Worm (Caenorhabditis elegans): Measurements from ENCODE around the gene nlp-53.

nlp-53 gene

ce11 chrX:13618574-13618973, at the start of gene nlp-53:
nlp-53 (plus strand) TSS chrX:13618874.
- TF ChIP-seq unc-62 (GFP tag; optimal IDR thresholded peaks at IDR 0.05 in 1 of 2) (peak in 1 of 2 experiments; percentile 41), unc-62 (tag; optimal IDR thresholded peaks at IDR 0.05) (no peak), mxl-2 (GFP tag; conservative IDR thresholded peaks at IDR 0.05) (no peak)

- no peak for TF ChIP-seq pqm-1 (tag; optimal IDR thresholded peaks at IDR 0.05)
- TF ChIP-seq tra-1 (GFP tag; IDR thresholded peaks at IDR 0.05) = no peak
- TF ChIP-seq zip-2 (tag; optimal IDR thresholded peaks at IDR 0.05) = no peak
- TF ChIP-seq ces-1 (GFP tag; optimal IDR thresholded peaks at IDR 0.05) = no peak
- TF ChIP-seq unc-62 (GFP tag; optimal IDR thresholded peaks at IDR 0.05 in 1 of 2) = no peak
- TF ChIP-seq unc-62 (tag; optimal IDR thresholded peaks at IDR 0.05) = no peak
- no peak for TF ChIP-seq daf-19 (GFP tag; conservative IDR thresholded peaks at IDR 0.05)
- TF ChIP-seq ceh-28 (tag; optimal IDR thresholded peaks at IDR 0.05) = no peak
- TF ChIP-seq D1046.2 (GFP tag; IDR thresholded peaks at IDR 0.05) = no peak
- no peak for TF ChIP-seq hlh-11 (tag; optimal IDR thresholded peaks at IDR 0.05)
- no peak for TF ChIP-seq aha-1 (tag)
- no peak for TF ChIP-seq hmg-1.1 (GFP tag; IDR thresholded peaks at IDR 0.05)
Measured at ce11 chrX:13569854-13570253, 48.8 kb upstream of the nlp-53 start, which contains the start of gene R01E6.7. R01E6.7 (minus strand) TSS chrX:13569954.

- TF ChIP-seq attf-4 (tag; optimal IDR thresholded peaks at IDR 0.05) = no peak
- no peak for TF ChIP-seq tra-1 (GFP tag; IDR thresholded peaks at IDR 0.05)
- no peak for TF ChIP-seq D1046.2 (GFP tag; IDR thresholded peaks at IDR 0.05)
- no peak for TF ChIP-seq unc-62 (GFP tag; optimal IDR thresholded peaks at IDR 0.05 in 1 of 2)
- TF ChIP-seq unc-62 (tag; optimal IDR thresholded peaks at IDR 0.05) = no peak
- no peak for TF ChIP-seq ama-1 (optimal IDR thresholded peaks at IDR 0.05)
- no peak for TF ChIP-seq nhr-237 (tag; optimal IDR thresholded peaks at IDR 0.05)
Measured at ce11 chrX:13574029-13574428, 44.6 kb upstream of the nlp-53 start.

ce11 chrX:13578483-13578882, 40.2 kb upstream of the nlp-53 start, which contains the start of gene F54B11.11:
F54B11.11 (plus strand) TSS chrX:13578783.
- no peak for TF ChIP-seq zip-11 (GFP tag; IDR thresholded peaks at IDR 0.05)
- TF ChIP-seq fos-1 (tag; optimal IDR thresholded peaks at IDR 0.05) = no peak
- no peak for TF ChIP-seq ceh-28 (tag; optimal IDR thresholded peaks at IDR 0.05)
- no peak for TF ChIP-seq saeg-2 (GFP tag; IDR thresholded peaks at IDR 0.05)
- TF ChIP-seq rbr-2 (tag; optimal IDR thresholded peaks at IDR 0.05) = no peak
- TF ChIP-seq lin-38 (GFP tag; IDR thresholded peaks at IDR 0.05) = no peak
- TF ChIP-seq attf-4 (tag; optimal IDR thresholded peaks at IDR 0.05) = no peak
- TF ChIP-seq madf-5 (GFP tag; IDR thresholded peaks at IDR 0.05) = no peak
- TF ChIP-seq hif-1 (tag; optimal IDR thresholded peaks at IDR 0.05) = no peak

- TF ChIP-seq aha-1 (tag) = no peak
- TF ChIP-seq zip-11 (GFP tag; IDR thresholded peaks at IDR 0.05) = no peak
- no peak for TF ChIP-seq sdz-12 (GFP tag; optimal IDR thresholded peaks at IDR 0.05)
- no peak for TF ChIP-seq ama-1 (optimal IDR thresholded peaks at IDR 0.05)
- no peak for TF ChIP-seq ceh-62 (tag; optimal IDR thresholded peaks at IDR 0.05)
- no peak for TF ChIP-seq lin-38 (GFP tag; IDR thresholded peaks at IDR 0.05)
- no peak for TF ChIP-seq nhr-48 (tag; optimal IDR thresholded peaks at IDR 0.05)
- no peak for TF ChIP-seq pqm-1 (tag; optimal IDR thresholded peaks at IDR 0.05)
- no peak for TF ChIP-seq mdl-1 (tag; optimal IDR thresholded peaks at IDR 0.05)
- no peak for TF ChIP-seq F37D6.2 (tag; optimal IDR thresholded peaks at IDR 0.05)
- no peak for TF ChIP-seq duxl-1 (tag; optimal IDR thresholded peaks at IDR 0.05; ENCODE audit: poor library complexity)
Measured at ce11 chrX:13581820-13582219, 36.9 kb upstream of the nlp-53 start, which contains the start of gene F54B11.10. F54B11.10 (plus strand) TSS chrX:13582120.

- no peak for TF ChIP-seq lsy-2 (tag; optimal IDR thresholded peaks at IDR 0.05)
- no peak for TF ChIP-seq daf-8 (GFP tag; IDR thresholded peaks at IDR 0.05)
- peak in 1 of 2 experiments; percentile 42 for TF ChIP-seq hif-1 (tag; optimal IDR thresholded peaks at IDR 0.05)
- no peak; the same call in none of the 2 replicates for TF ChIP-seq set-16 (GFP tag; IDR thresholded peaks at IDR 0.05)
- TF ChIP-seq ceh-82 (tag; optimal IDR thresholded peaks at IDR 0.05) = no peak
- no peak for TF ChIP-seq ceh-44 (GFP tag; IDR thresholded peaks at IDR 0.05)
- no peak for TF ChIP-seq egl-27 (tag; optimal IDR thresholded peaks at IDR 0.05)
- no peak for TF ChIP-seq F44E2.7 (GFP tag; IDR thresholded peaks at IDR 0.05)
- no peak for TF ChIP-seq nhr-77 (tag; optimal IDR thresholded peaks at IDR 0.05)
- TF ChIP-seq rbr-2 (tag; optimal IDR thresholded peaks at IDR 0.05) = peak; percentile 36
- TF ChIP-seq fos-1 (tag; optimal IDR thresholded peaks at IDR 0.05) = no peak
- TF ChIP-seq ceh-28 (tag; optimal IDR thresholded peaks at IDR 0.05) = no peak
- no peak for TF ChIP-seq attf-4 (tag; optimal IDR thresholded peaks at IDR 0.05)
- TF ChIP-seq F37D6.2 (tag; optimal IDR thresholded peaks at IDR 0.05) = no peak
- no peak for TF ChIP-seq madf-9 (GFP tag; conservative IDR thresholded peaks at IDR 0.05)
- no peak; the same call in 1 of the 2 replicates for TF ChIP-seq egl-43 (GFP tag; IDR thresholded peaks at IDR 0.05)
- TF ChIP-seq daf-16 (GFP tag; optimal IDR thresholded peaks at IDR 0.05) = peak; percentile 18 to 32
- TF ChIP-seq daf-16 (tag; optimal IDR thresholded peaks at IDR 0.05) = peak; percentile 80
- TF ChIP-seq sdz-12 (GFP tag; optimal IDR thresholded peaks at IDR 0.05) = no peak
- TF ChIP-seq nhr-28 (tag; optimal IDR thresholded peaks at IDR 0.05) = peak; percentile 17
Measured at ce11 chrX:13583895-13584344, 34.8 kb upstream of the nlp-53 start.
